Fruit fly (Drosophila melanogaster) whole organism, embryonic: ENCODE results near the gene CG18281.

Source experiments
- ATbp ChIP-seq: fragments of 200-800 bp; sonication (Bioruptor generic); optimal IDR thresholded peaks from 2 replicates; lab custom pipeline; 2017; ENCODE audit warnings: missing biosample characterization, mild to moderate bottlenecking, missing genetic modification characterization, missing genetic modification reagents
- Abd-B ChIP-seq: fragments of 200-800 bp; sonication (Bioruptor generic); optimal IDR thresholded peaks from 2 replicates; lab custom pipeline; 2018; ENCODE audit warnings: missing biosample characterization, mild to moderate bottlenecking, missing genetic modification characterization, moderate library complexity
- Aef1 ChIP-seq: fragments of 200-800 bp; sonication (Bioruptor generic); IDR thresholded peaks from 3 replicates; pipeline ENCODE4 v1.3.6; 2022; ENCODE audit warnings: missing biosample characterization, missing genetic modification characterization
- Asciz ChIP-seq: fragments of 200-800 bp; sonication (Bioruptor generic); optimal IDR thresholded peaks from 2 replicates; lab custom pipeline; 2017; ENCODE audit warnings: missing biosample characterization, mild to moderate bottlenecking, missing genetic modification characterization, missing genetic modification reagents
- Atf-2 ChIP-seq: fragments of 200-800 bp; sonication (Bioruptor generic); optimal IDR thresholded peaks from 2 replicates; lab custom pipeline; 2016; ENCODE audit warnings: missing biosample characterization, missing genetic modification characterization
- Blimp-1 ChIP-seq: fragments of 200-800 bp; sonication (Bioruptor generic); optimal IDR thresholded peaks from 3 replicates; lab custom pipeline; 2018; ENCODE audit warnings: missing biosample characterization, missing genetic modification characterization, mild to moderate bottlenecking, moderate library complexity, missing genetic modification reagents
- CG12155 ChIP-seq: fragments of 200-800 bp; sonication (Bioruptor generic); optimal IDR thresholded peaks from 3 replicates; lab custom pipeline; 2016; ENCODE audit warnings: missing biosample characterization, missing genetic modification characterization
- CG12219 ChIP-seq: fragments of 200-800 bp; sonication (Bioruptor generic); optimal IDR thresholded peaks from 3 replicates; lab custom pipeline; 2018; ENCODE audit warnings: missing biosample characterization, mild to moderate bottlenecking, missing genetic modification characterization
- CG12236 ChIP-seq: fragments of 200-800 bp; sonication (Bioruptor generic); optimal IDR thresholded peaks from 2 replicates; lab custom pipeline; 2016; ENCODE audit warnings: missing biosample characterization, missing genetic modification characterization
- CG12299 ChIP-seq: fragments of 200-800 bp; sonication (Bioruptor generic); optimal IDR thresholded peaks from 2 replicates; lab custom pipeline; 2018; ENCODE audit warnings: missing biosample characterization, mild to moderate bottlenecking, missing genetic modification characterization
- CG12769 ChIP-seq: fragments of 200-800 bp; sonication (Bioruptor generic); optimal IDR thresholded peaks from 2 replicates; lab custom pipeline; 2019; ENCODE audit warnings: missing biosample characterization, mild to moderate bottlenecking, missing genetic modification characterization, moderate library complexity
- CG13624 ChIP-seq: fragments of 200-800 bp; sonication (Bioruptor generic); optimal IDR thresholded peaks from 2 replicates; lab custom pipeline; 2016; ENCODE audit warnings: missing biosample characterization, missing genetic modification characterization
- CG18476 ChIP-seq: fragments of 200-800 bp; sonication (Bioruptor generic); optimal IDR thresholded peaks from 2 replicates; lab custom pipeline; 2016; ENCODE audit warnings: missing biosample characterization, mild to moderate bottlenecking, missing genetic modification characterization
- CG2199 ChIP-seq: fragments of 200-800 bp; sonication (Bioruptor generic); IDR thresholded peaks from 3 replicates; pipeline ENCODE4 v1.3.6; 2022; ENCODE audit warnings: missing biosample characterization, missing genetic modification characterization
- CG3407 ChIP-seq: fragments of 200-800 bp; sonication (Bioruptor generic); optimal IDR thresholded peaks from 2 replicates; lab custom pipeline; 2018; ENCODE audit warnings: missing biosample characterization, mild to moderate bottlenecking, missing genetic modification characterization
- CG4854 ChIP-seq: fragments of 200-800 bp; sonication (Bioruptor generic); optimal IDR thresholded peaks from 2 replicates; lab custom pipeline; 2016; ENCODE audit warnings: missing biosample characterization, missing genetic modification characterization, inconsistent platforms
- CG5180 ChIP-seq: fragments of 200-800 bp; sonication (Bioruptor generic); optimal IDR thresholded peaks from 3 replicates; lab custom pipeline; 2017; ENCODE audit warnings: missing biosample characterization, missing genetic modification characterization, mild to moderate bottlenecking, moderate library complexity, missing genetic modification reagents
- CG7786 ChIP-seq: fragments of 200-800 bp; sonication (Bioruptor generic); optimal IDR thresholded peaks from 2 replicates; lab custom pipeline; 2016; ENCODE audit warnings: missing biosample characterization, missing genetic modification characterization
- CG7928 ChIP-seq: fragments of 200-800 bp; sonication (Bioruptor generic); optimal IDR thresholded peaks from 2 replicates; lab custom pipeline; 2017; ENCODE audit warnings: missing biosample characterization, mild to moderate bottlenecking, missing genetic modification characterization
- Eip74EF ChIP-seq, 2 experiments: fragments of 200-800 bp in 1 of 2; fragments of >200 bp in 1 of 2; sonication (Bioruptor generic) in 1 of 2; optimal IDR thresholded peaks; 2 replicates each; lab custom pipeline; 2017 to 2019; ENCODE audit warnings: missing biosample characterization in 2 of 2, missing genetic modification characterization in 2 of 2, mild to moderate bottlenecking in 1 of 2, moderate library complexity in 1 of 2
- Fer2 ChIP-seq: fragments of 200-800 bp; sonication (Bioruptor generic); optimal IDR thresholded peaks from 2 replicates; lab custom pipeline; 2018; ENCODE audit warnings: missing biosample characterization, mild to moderate bottlenecking, missing genetic modification characterization, moderate library complexity
- HLH54F ChIP-seq: fragments of 200-800 bp; sonication (Bioruptor generic); optimal IDR thresholded peaks from 3 replicates; lab custom pipeline; 2016; ENCODE audit warnings: missing biosample characterization, missing genetic modification characterization
- Lhr ChIP-seq: fragments of 200-800 bp; sonication (Bioruptor generic); optimal IDR thresholded peaks from 3 replicates; lab custom pipeline; 2017; ENCODE audit warnings: mild to moderate bottlenecking, missing biosample characterization, missing genetic modification reagents, missing genetic modification characterization
- Lpt ChIP-seq: fragments of >200 bp; optimal IDR thresholded peaks from 2 replicates; lab custom pipeline; 2018; ENCODE audit warnings: missing biosample characterization, missing genetic modification characterization
- Mad ChIP-seq: fragments of 200-800 bp; sonication (Bioruptor generic); optimal IDR thresholded peaks from 2 replicates; lab custom pipeline; 2016; ENCODE audit warnings: missing biosample characterization, missing genetic modification characterization
- Mes4 ChIP-seq: fragments of 200-800 bp; sonication (Bioruptor generic); optimal IDR thresholded peaks from 2 replicates; lab custom pipeline; 2016; ENCODE audit warnings: missing biosample characterization, missing genetic modification characterization
- Mrtf ChIP-seq: fragments of 200-800 bp; sonication (Bioruptor generic); IDR thresholded peaks from 3 replicates; pipeline ENCODE4 v1.3.6; 2022; ENCODE audit warnings: missing biosample characterization, missing genetic modification characterization
- NFAT ChIP-seq: fragments of 200-800 bp; sonication (Bioruptor generic); IDR thresholded peaks from 2 replicates; pipeline ENCODE4 v1.3.6; 2022; ENCODE audit warnings: missing biosample characterization, missing genetic modification characterization
- Nf-YA ChIP-seq: fragments of 200-800 bp; sonication (Bioruptor generic); IDR thresholded peaks from 2 replicates; pipeline ENCODE4 v1.3.6; 2022; ENCODE audit warnings: missing biosample characterization, missing genetic modification characterization
- Pdp1 ChIP-seq, 2 experiments: fragments of 200-800 bp; sonication (Bioruptor generic); optimal IDR thresholded peaks; 3 replicates each; lab custom pipeline; 2016; ENCODE audit warnings: missing biosample characterization in 2 of 2, missing genetic modification characterization in 2 of 2, mild to moderate bottlenecking in 1 of 2, moderate library complexity in 1 of 2
- Poxn ChIP-seq: fragments of 200-800 bp; sonication (Bioruptor generic); IDR thresholded peaks from 2 replicates; pipeline ENCODE4 v1.3.6; 2022; ENCODE audit warnings: missing biosample characterization, missing genetic modification characterization
- Sry-δ ChIP-seq: fragments of 200-800 bp; sonication (Bioruptor generic); optimal IDR thresholded peaks from 2 replicates; lab custom pipeline; 2016; ENCODE audit warnings: missing biosample characterization, missing genetic modification characterization
- Taf1 ChIP-seq: fragments of 200-800 bp; sonication (Bioruptor generic); IDR thresholded peaks from 2 replicates; pipeline ENCODE4 v1.3.6; 2022; ENCODE audit warnings: missing biosample characterization, missing genetic modification characterization
- Tbp ChIP-seq: fragments of >200 bp; optimal IDR thresholded peaks from 2 replicates; lab custom pipeline; 2018; ENCODE audit warnings: missing biosample characterization, missing genetic modification characterization
- ap ChIP-seq: fragments of 200-800 bp; sonication (Bioruptor generic); IDR thresholded peaks from 2 replicates; pipeline ENCODE4 v1.3.6; 2022; ENCODE audit warnings: missing biosample characterization, missing genetic modification characterization
- bigmax ChIP-seq: fragments of 200-800 bp; sonication (Bioruptor generic); optimal IDR thresholded peaks from 2 replicates; lab custom pipeline; 2018; ENCODE audit warnings: missing biosample characterization, mild to moderate bottlenecking, missing genetic modification characterization
- chn ChIP-seq: fragments of 200-800 bp; sonication (Bioruptor generic); optimal IDR thresholded peaks from 2 replicates; lab custom pipeline; 2016; ENCODE audit warnings: missing biosample characterization, missing genetic modification characterization
- cwo ChIP-seq: fragments of 200-800 bp; sonication (Bioruptor generic); optimal IDR thresholded peaks from 3 replicates; lab custom pipeline; 2017; ENCODE audit warnings: missing biosample characterization, missing genetic modification characterization, mild to moderate bottlenecking, moderate library complexity, missing genetic modification reagents
- gsb ChIP-seq: fragments of 200-800 bp; sonication (Bioruptor generic); IDR thresholded peaks from 2 replicates; pipeline ENCODE4 v1.3.6; 2022; ENCODE audit warnings: missing biosample characterization, missing genetic modification characterization
- hkb ChIP-seq, 2 experiments: fragments of 200-800 bp in 1 of 2; fragments of >200 bp in 1 of 2; sonication (Bioruptor generic) in 1 of 2; IDR thresholded peaks in 1 of 2; optimal IDR thresholded peaks in 1 of 2; 2 replicates each; pipeline versions ENCODE4 v1.3.6 to Lab custom; 2017 to 2022; ENCODE audit warnings: missing biosample characterization in 1 of 2, missing genetic modification characterization in 1 of 2
- jumu ChIP-seq: fragments of 200-800 bp; sonication (Bioruptor generic); optimal IDR thresholded peaks from 3 replicates; lab custom pipeline; 2016; ENCODE audit warnings: missing biosample characterization, missing genetic modification characterization
- maf-S ChIP-seq: fragments of 200-800 bp; sonication (Bioruptor generic); optimal IDR thresholded peaks from 2 replicates; lab custom pipeline; 2016; ENCODE audit warnings: missing biosample characterization, missing genetic modification characterization
- nerfin-2 ChIP-seq: fragments of 200-800 bp; sonication (Bioruptor generic); IDR thresholded peaks from 2 replicates; pipeline ENCODE4 v1.3.6; 2022; ENCODE audit warnings: missing biosample characterization, missing genetic modification characterization; ENCODE audit not compliant: partially characterized antibody
- pan ChIP-seq, 4 experiments: fragments of >200 bp in 3 of 4; fragments of 200-800 bp in 1 of 4; sonication (Bioruptor generic) in 1 of 4; optimal IDR thresholded peaks in 3 of 4; IDR thresholded peaks in 1 of 4; 2 replicates each; pipeline versions ENCODE4 v1.3.6 to Lab custom; 2017 to 2022; ENCODE audit warnings: missing biosample characterization in 2 of 4, missing genetic modification characterization in 2 of 4, mixed read lengths in 1 of 4
- seq ChIP-seq: fragments of 200-800 bp; sonication (Bioruptor generic); IDR thresholded peaks from 2 replicates; pipeline ENCODE4 v1.3.6; 2022; ENCODE audit warnings: missing biosample characterization, missing genetic modification characterization
- slou ChIP-seq: fragments of 200-800 bp; sonication (Bioruptor generic); optimal IDR thresholded peaks from 3 replicates; lab custom pipeline; 2016; ENCODE audit warnings: missing biosample characterization, missing genetic modification characterization
- ssp ChIP-seq: fragments of 200-800 bp; sonication (Bioruptor generic); IDR thresholded peaks from 2 replicates; pipeline ENCODE4 v1.3.6; 2022; ENCODE audit warnings: missing biosample characterization, missing genetic modification characterization
- usp ChIP-seq: fragments of >200 bp; optimal IDR thresholded peaks from 2 replicates; lab custom pipeline; 2017; ENCODE audit warnings: missing biosample characterization, missing genetic modification characterization

CG18281 gene

dm6 chr3L:20540182-20540974 is 40.7 kb downstream of the CG18281 start, which contains the start of gene Rcd2:
Rcd2 (minus strand) TSS chr3L:20540417.
- TF ChIP-seq Lhr (GFP tag; lab: Kevin White, UChicago): peak; percentile 12
- TF ChIP-seq Mes4 (GFP tag; lab: Kevin White, UChicago): no peak
- peak; percentile 43 for TF ChIP-seq Sry-δ (GFP tag; lab: Kevin White, UChicago)
- TF ChIP-seq slou (GFP tag; lab: Kevin White, UChicago): peak; percentile 31
- no peak for TF ChIP-seq usp (GFP tag; lab: Kevin White, UChicago)
- peak; percentile 67 for TF ChIP-seq CG18476 (GFP tag; lab: Kevin White, UChicago)
- peak; percentile 77 for TF ChIP-seq nerfin-2 (GFP tag; lab: Robert Waterston, UW)
- peak in 1 of 2 experiments; percentile 92 for TF ChIP-seq Eip74EF (GFP tag; optimal IDR thresholded peaks at IDR 0.05; lab: Kevin White, UChicago)
- peak; percentile 53 for TF ChIP-seq CG7928 (GFP tag; lab: Kevin White, UChicago)
- peak; percentile 35 for TF ChIP-seq chn (GFP tag; lab: Kevin White, UChicago)
- no peak for TF ChIP-seq hkb (optimal IDR thresholded peaks at IDR 0.05; lab: Kevin White, UChicago)
- peak; percentile 89 for TF ChIP-seq hkb (GFP tag; IDR thresholded peaks at IDR 0.05; lab: Robert Waterston, UW)
- TF ChIP-seq Pdp1 (GFP tag; optimal IDR thresholded peaks at IDR 0.05; lab: Kevin White, UChicago): peak; percentile 49 to 73
- no peak for TF ChIP-seq CG2199 (GFP tag; lab: Robert Waterston, UW)
- peak; percentile 65; the same call in 1 of the 2 replicates for TF ChIP-seq NFAT (GFP tag; lab: Robert Waterston, UW)
- peak; percentile 57; the same call in 1 of the 3 replicates for TF ChIP-seq Mrtf (GFP tag; lab: Robert Waterston, UW)
- peak; percentile 37 for TF ChIP-seq CG3407 (GFP tag; lab: Kevin White, UChicago)
- peak; percentile 95 for TF ChIP-seq CG13624 (GFP tag; lab: Kevin White, UChicago)
- peak; percentile 36 for TF ChIP-seq HLH54F (GFP tag; lab: Kevin White, UChicago)
- no peak for TF ChIP-seq bigmax
- TF ChIP-seq seq (GFP tag; lab: Robert Waterston, UW): peak; percentile 87
- peak; percentile 51; the same call in 1 of the 2 replicates for TF ChIP-seq Nf-YA (GFP tag; lab: Robert Waterston, UW)
- peak; percentile 91 for TF ChIP-seq Asciz (GFP tag; lab: Kevin White, UChicago)
- peak; percentile 83 for TF ChIP-seq CG12219
- TF ChIP-seq ap: no peak
- peak; percentile 83 for TF ChIP-seq Fer2 (tag; lab: Kevin White, UChicago)
- peak; percentile 55 for TF ChIP-seq maf-S (GFP tag; lab: Kevin White, UChicago)
- no peak for TF ChIP-seq Poxn (GFP tag; lab: Robert Waterston, UW)
- TF ChIP-seq Tbp (GFP tag; lab: Kevin White, UChicago): no peak
- TF ChIP-seq CG12236: no peak
- TF ChIP-seq CG5180: peak; percentile 71
- no peak for TF ChIP-seq pan (optimal IDR thresholded peaks at IDR 0.05; lab: Kevin White, UChicago)
- peak in 1 of 2 experiments; percentile 87 for TF ChIP-seq pan (GFP tag; optimal IDR thresholded peaks at IDR 0.05 in 1 of 2, IDR thresholded peaks at IDR 0.05 in 1 of 2)
- peak; percentile 62 for TF ChIP-seq CG7786 (GFP tag; lab: Kevin White, UChicago)
- TF ChIP-seq cwo: peak; percentile 85
- TF ChIP-seq ATbp: peak; percentile 26
- TF ChIP-seq Abd-B: peak; percentile 59
- TF ChIP-seq Lpt (GFP tag; lab: Kevin White, UChicago): no peak
- peak; percentile 68 for TF ChIP-seq Blimp-1
- TF ChIP-seq gsb (GFP tag; lab: Robert Waterston, UW): peak; percentile 31; the same call in 1 of the 2 replicates
- TF ChIP-seq CG12299: peak; percentile 85
- TF ChIP-seq Mad (GFP tag; lab: Kevin White, UChicago): no peak
- TF ChIP-seq jumu (GFP tag; lab: Kevin White, UChicago): no peak
- no peak for TF ChIP-seq ssp
- TF ChIP-seq CG4854 (GFP tag; lab: Kevin White, UChicago): peak; percentile 17
- peak; percentile 57 for TF ChIP-seq Taf1
- peak; percentile 84 for TF ChIP-seq CG12769 (tag; lab: Kevin White, UChicago)
- peak; percentile 61 for TF ChIP-seq Aef1 (GFP tag; lab: Robert Waterston, UW)
- TF ChIP-seq Atf-2 (GFP tag; lab: Kevin White, UChicago): peak; percentile 22
- peak; percentile 38 for TF ChIP-seq CG12155 (GFP tag; lab: Kevin White, UChicago)
